Fruit fly (Drosophila melanogaster) whole organism, embryonic: ENCODE data around the gene Desat2.

Source experiments
- Awh ChIP-seq: fragments of 200-800 bp; sonication (Bioruptor generic); IDR thresholded peaks from 2 replicates; pipeline ENCODE4, ENCODE4 v1.3.6; 2022; ENCODE audit warnings: missing biosample characterization, missing genetic modification characterization
- Blimp-1 ChIP-seq: fragments of 200-800 bp; sonication (Bioruptor generic); optimal IDR thresholded peaks from 3 replicates; lab custom pipeline; 2018; ENCODE audit warnings: missing biosample characterization, missing genetic modification characterization, mild to moderate bottlenecking, moderate library complexity, missing genetic modification reagents
- CG10209 ChIP-seq: fragments of 200-800 bp; sonication (Bioruptor generic); optimal IDR thresholded peaks from 3 replicates; lab custom pipeline; 2017; ENCODE audit warnings: missing biosample characterization, mild to moderate bottlenecking, missing genetic modification characterization, missing genetic modification reagents
- CG11560 ChIP-seq: fragments of 200-800 bp; sonication (Bioruptor generic); IDR thresholded peaks from 3 replicates; pipeline ENCODE4 v1.3.6; 2022; ENCODE audit warnings: missing biosample characterization, missing genetic modification characterization
- CG12104 ChIP-seq: fragments of 200-800 bp; sonication (Bioruptor generic); optimal IDR thresholded peaks from 3 replicates; lab custom pipeline; 2016; ENCODE audit warnings: missing biosample characterization, missing genetic modification characterization
- CG12299 ChIP-seq: fragments of 200-800 bp; sonication (Bioruptor generic); optimal IDR thresholded peaks from 2 replicates; lab custom pipeline; 2018; ENCODE audit warnings: missing biosample characterization, mild to moderate bottlenecking, missing genetic modification characterization
- CG12769 ChIP-seq: fragments of 200-800 bp; sonication (Bioruptor generic); optimal IDR thresholded peaks from 2 replicates; lab custom pipeline; 2019; ENCODE audit warnings: missing biosample characterization, mild to moderate bottlenecking, missing genetic modification characterization, moderate library complexity
- CG13123 ChIP-seq: fragments of 200-800 bp; sonication (Bioruptor generic); optimal IDR thresholded peaks from 2 replicates; lab custom pipeline; 2016; ENCODE audit warnings: missing biosample characterization, missing genetic modification characterization
- CG13775 ChIP-seq: fragments of 200-800 bp; sonication (Bioruptor generic); optimal IDR thresholded peaks from 3 replicates; lab custom pipeline; 2017; ENCODE audit warnings: missing biosample characterization, mild to moderate bottlenecking, missing genetic modification characterization
- CG14860 ChIP-seq: fragments of 200-800 bp; sonication (Bioruptor generic); IDR thresholded peaks from 3 replicates; pipeline ENCODE4 v1.3.6; 2022; ENCODE audit warnings: missing biosample characterization, missing genetic modification characterization; ENCODE audit not compliant: partially characterized antibody
- CG1647 ChIP-seq: fragments of 200-800 bp; sonication (Bioruptor generic); optimal IDR thresholded peaks from 3 replicates; lab custom pipeline; 2016; ENCODE audit warnings: missing biosample characterization, missing genetic modification characterization
- CG2129 ChIP-seq: fragments of 200-800 bp; sonication (Bioruptor generic); IDR thresholded peaks from 2 replicates; pipeline ENCODE4 v1.3.6; 2022; ENCODE audit warnings: missing biosample characterization, missing genetic modification characterization; ENCODE audit not compliant: partially characterized antibody
- CG31224 ChIP-seq: fragments of 200-800 bp; sonication (Bioruptor generic); IDR thresholded peaks from 2 replicates; pipeline ENCODE4 v1.3.6; 2022; ENCODE audit warnings: missing biosample characterization, missing genetic modification characterization
- CG3407 ChIP-seq: fragments of 200-800 bp; sonication (Bioruptor generic); optimal IDR thresholded peaks from 2 replicates; lab custom pipeline; 2018; ENCODE audit warnings: missing biosample characterization, mild to moderate bottlenecking, missing genetic modification characterization
- CG4820 ChIP-seq: fragments of 200-800 bp; sonication (Bioruptor generic); optimal IDR thresholded peaks from 3 replicates; lab custom pipeline; 2016; ENCODE audit warnings: missing biosample characterization, missing genetic modification characterization
- CG6854 ChIP-seq: fragments of 200-800 bp; sonication (Bioruptor generic); optimal IDR thresholded peaks from 3 replicates; lab custom pipeline; 2017; ENCODE audit warnings: missing biosample characterization, mild to moderate bottlenecking, missing genetic modification characterization
- CG7271 ChIP-seq: fragments of 200-800 bp; sonication (Bioruptor generic); optimal IDR thresholded peaks from 2 replicates; lab custom pipeline; 2018; ENCODE audit warnings: missing biosample characterization, mild to moderate bottlenecking, missing genetic modification characterization, moderate library complexity
- CG7928 ChIP-seq: fragments of 200-800 bp; sonication (Bioruptor generic); optimal IDR thresholded peaks from 2 replicates; lab custom pipeline; 2017; ENCODE audit warnings: missing biosample characterization, mild to moderate bottlenecking, missing genetic modification characterization
- CG7987 ChIP-seq: fragments of 200-800 bp; sonication (Bioruptor generic); optimal IDR thresholded peaks from 2 replicates; lab custom pipeline; 2018; ENCODE audit warnings: missing biosample characterization, mild to moderate bottlenecking, missing genetic modification characterization, moderate library complexity
- CG8944 ChIP-seq: fragments of 200-800 bp; sonication (Bioruptor generic); optimal IDR thresholded peaks from 3 replicates; lab custom pipeline; 2016; ENCODE audit warnings: missing biosample characterization, missing genetic modification characterization
- Chrac-16 ChIP-seq: fragments of 200-800 bp; sonication (Bioruptor generic); optimal IDR thresholded peaks from 3 replicates; lab custom pipeline; 2016; ENCODE audit warnings: missing biosample characterization, missing genetic modification characterization
- ERR ChIP-seq: fragments of 200-800 bp; sonication (Bioruptor generic); optimal IDR thresholded peaks from 2 replicates; lab custom pipeline; 2016; ENCODE audit warnings: missing biosample characterization, missing genetic modification characterization
- Hmr ChIP-seq: fragments of 200-800 bp; sonication (Bioruptor generic); optimal IDR thresholded peaks from 3 replicates; lab custom pipeline; 2017; ENCODE audit warnings: mild to moderate bottlenecking, missing biosample characterization, missing genetic modification reagents, missing genetic modification characterization
- Hmx ChIP-seq: fragments of 200-800 bp; sonication (Bioruptor generic); optimal IDR thresholded peaks from 2 replicates; lab custom pipeline; 2016; ENCODE audit warnings: missing biosample characterization, missing genetic modification characterization
- Jarid2 ChIP-seq: fragments of 200-800 bp; sonication (Bioruptor generic); optimal IDR thresholded peaks from 3 replicates; lab custom pipeline; 2017; ENCODE audit warnings: mild to moderate bottlenecking, missing biosample characterization, missing genetic modification reagents, missing genetic modification characterization
- Max ChIP-seq: fragments of 200-800 bp; sonication (Bioruptor generic); optimal IDR thresholded peaks from 2 replicates; lab custom pipeline; 2016; ENCODE audit warnings: missing biosample characterization, mild to moderate bottlenecking, missing genetic modification characterization
- Myb ChIP-seq: fragments of 200-800 bp; sonication (Bioruptor generic); optimal IDR thresholded peaks from 2 replicates; lab custom pipeline; 2016; ENCODE audit warnings: missing biosample characterization, missing genetic modification characterization
- Neu2 ChIP-seq: fragments of 200-800 bp; sonication (Bioruptor generic); optimal IDR thresholded peaks from 3 replicates; lab custom pipeline; 2016; ENCODE audit warnings: missing biosample characterization, missing genetic modification characterization, borderline replicate concordance
- Oli ChIP-seq: fragments of 200-800 bp; sonication (Bioruptor generic); optimal IDR thresholded peaks from 2 replicates; lab custom pipeline; 2018; ENCODE audit warnings: missing biosample characterization, mild to moderate bottlenecking, missing genetic modification characterization, moderate library complexity
- Rx ChIP-seq: fragments of 200-800 bp; sonication (Bioruptor generic); IDR thresholded peaks from 2 replicates; pipeline ENCODE4 v1.3.6; 2022; ENCODE audit warnings: missing biosample characterization, missing genetic modification characterization
- TFAM ChIP-seq: fragments of 200-800 bp; sonication (Bioruptor generic); optimal IDR thresholded peaks from 2 replicates; lab custom pipeline; 2017; ENCODE audit warnings: missing biosample characterization, missing genetic modification characterization, inconsistent platforms
- ash1 ChIP-seq: fragments of 200-800 bp; sonication (Bioruptor generic); optimal IDR thresholded peaks from 2 replicates; lab custom pipeline; 2018; ENCODE audit warnings: missing biosample characterization, mild to moderate bottlenecking, missing genetic modification characterization
- bowl ChIP-seq: fragments of 200-800 bp; sonication (Bioruptor generic); IDR thresholded peaks from 2 replicates; pipeline ENCODE4 v1.3.6; 2022; ENCODE audit warnings: missing biosample characterization, missing genetic modification characterization
- bsh ChIP-seq, 2 experiments: fragments of 200-800 bp; sonication (Bioruptor generic); optimal IDR thresholded peaks; 2 replicates each; lab custom pipeline; 2017 to 2018; ENCODE audit warnings: mild to moderate bottlenecking in 2 of 2, missing biosample characterization in 2 of 2, missing genetic modification characterization in 2 of 2, moderate library complexity in 1 of 2
- cato ChIP-seq: fragments of 200-800 bp; sonication (Bioruptor generic); optimal IDR thresholded peaks from 2 replicates; lab custom pipeline; 2016; ENCODE audit warnings: missing biosample characterization, missing genetic modification characterization, borderline replicate concordance
- chinmo ChIP-seq: fragments of 200-800 bp; sonication (Bioruptor generic); IDR thresholded peaks from 4 replicates; pipeline ENCODE4 v1.3.6; 2022; ENCODE audit warnings: missing biosample characterization, missing genetic modification characterization; ENCODE audit not compliant: partially characterized antibody
- ci ChIP-seq: fragments of 200-800 bp; sonication (Bioruptor generic); IDR thresholded peaks from 3 replicates; pipeline ENCODE4 v1.3.6; 2022; ENCODE audit warnings: missing biosample characterization, missing genetic modification characterization
- danr ChIP-seq: fragments of 200-800 bp; sonication (Bioruptor generic); IDR thresholded peaks from 2 replicates; pipeline ENCODE4 v1.3.6; 2022; ENCODE audit warnings: missing biosample characterization, missing genetic modification characterization
- eve ChIP-seq, 2 experiments: fragments of >200 bp; optimal IDR thresholded peaks; 2 replicates each; lab custom pipeline; 2017; ENCODE audit warnings: missing biosample characterization in 2 of 2, missing genetic modification characterization in 2 of 2
- gce ChIP-seq: fragments of 200-800 bp; sonication (Bioruptor generic); IDR thresholded peaks from 3 replicates; pipeline ENCODE4 v1.3.6; 2022; ENCODE audit warnings: missing biosample characterization, missing genetic modification characterization
- knrl ChIP-seq: fragments of 200-800 bp; sonication (Bioruptor generic); IDR thresholded peaks from 3 replicates; pipeline ENCODE4 v1.3.6; 2022; ENCODE audit warnings: missing biosample characterization, missing genetic modification characterization; ENCODE audit not compliant: partially characterized antibody
- lov ChIP-seq, 2 experiments: fragments of 200-800 bp in 1 of 2; fragments of >200 bp in 1 of 2; sonication (Bioruptor generic) in 1 of 2; IDR thresholded peaks in 1 of 2; optimal IDR thresholded peaks in 1 of 2; 2 replicates in 1 of 2; 3 replicates in 1 of 2; pipeline versions ENCODE4 v1.3.6 to Lab custom; 2017 to 2022; ENCODE audit warnings: missing biosample characterization in 1 of 2, missing genetic modification characterization in 1 of 2
- sc ChIP-seq, 3 experiments: fragments of >200 bp in 2 of 3; fragments of 200-800 bp in 1 of 3; sonication (Bioruptor generic) in 1 of 3; optimal IDR thresholded peaks; 2 replicates in 2 of 3; 3 replicates in 1 of 3; lab custom pipeline; 2017; ENCODE audit warnings: mild to moderate bottlenecking in 1 of 3, missing biosample characterization in 1 of 3, missing genetic modification characterization in 1 of 3, missing genetic modification reagents in 1 of 3
- sima ChIP-seq: fragments of 200-800 bp; sonication (Bioruptor generic); optimal IDR thresholded peaks from 2 replicates; lab custom pipeline; 2016; ENCODE audit warnings: missing biosample characterization, missing genetic modification characterization
- stwl ChIP-seq: fragments of 200-800 bp; sonication (Bioruptor generic); optimal IDR thresholded peaks from 3 replicates; lab custom pipeline; 2018; ENCODE audit warnings: missing biosample characterization, mild to moderate bottlenecking, missing genetic modification characterization, moderate library complexity
- vfl ChIP-seq: fragments of 200-800 bp; sonication (Bioruptor generic); optimal IDR thresholded peaks from 2 replicates; lab custom pipeline; 2016; ENCODE audit warnings: missing biosample characterization, missing genetic modification characterization
- vnd ChIP-seq: fragments of 200-800 bp; sonication (Bioruptor generic); IDR thresholded peaks from 3 replicates; pipeline ENCODE4 v1.3.6; 2022; ENCODE audit warnings: missing biosample characterization, missing genetic modification characterization; ENCODE audit not compliant: partially characterized antibody
- z ChIP-seq: fragments of 200-800 bp; sonication (Bioruptor generic); IDR thresholded peaks from 3 replicates; pipeline ENCODE4 v1.3.6; 2022; ENCODE audit warnings: missing biosample characterization, missing genetic modification characterization

Gene Desat2

DNA sequence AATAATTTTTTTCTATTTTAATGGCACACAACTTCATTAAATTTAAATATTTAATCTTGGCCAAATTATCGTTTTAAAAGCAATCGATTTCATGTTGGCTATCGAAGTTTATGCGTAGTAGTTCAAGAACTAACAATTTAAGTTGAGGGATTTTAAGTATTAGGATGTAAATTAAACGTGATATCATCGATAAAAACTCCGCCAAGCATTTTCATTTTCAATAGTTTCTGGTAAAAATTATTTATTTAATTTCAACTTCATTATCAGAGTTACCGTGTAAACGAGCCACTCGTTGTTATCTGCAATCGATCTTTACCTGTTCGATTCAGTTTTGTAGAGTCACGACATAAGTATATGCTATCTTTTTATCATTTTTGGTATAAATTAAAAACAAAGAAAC, 33.1 kb upstream of the Desat2 start (continued):
- TF ChIP-seq vfl (GFP tag; lab: Kevin White, UChicago) (peak; percentile 93), chinmo (GFP tag; lab: Robert Waterston, UW) (no peak), Jarid2 (GFP tag; lab: Kevin White, UChicago) (peak; percentile 79), CG3407 (peak; percentile 95), Awh (GFP tag; lab: Robert Waterston, UW) (peak; percentile 98), Hmr (GFP tag; lab: Kevin White, UChicago) (peak; percentile 97), gce (GFP tag; lab: Robert Waterston, UW) (peak; percentile 97), bowl (GFP tag; lab: Robert Waterston, UW) (peak; percentile 95), ash1 (GFP tag; lab: Kevin White, UChicago) (peak; percentile 85), ci (GFP tag; lab: Robert Waterston, UW) (peak; percentile 99), CG7987 (GFP tag; lab: Kevin White, UChicago) (peak; percentile 96), danr (GFP tag; lab: Robert Waterston, UW) (peak; percentile 87; the same call in 1 of the 2 replicates), CG12299 (tag; lab: Kevin White, UChicago) (peak; percentile 98), vnd (GFP tag; lab: Robert Waterston, UW) (no peak), CG14860 (no peak), sc (optimal IDR thresholded peaks at IDR 0.05; lab: Kevin White, UChicago) (no peak), sc (GFP tag; optimal IDR thresholded peaks at IDR 0.05; lab: Kevin White, UChicago) (peak; percentile 94), ERR (peak; percentile 92), Max (GFP tag; lab: Kevin White, UChicago) (peak; percentile 100), Oli (tag; lab: Kevin White, UChicago) (peak; percentile 97), TFAM (peak; percentile 94), CG10209 (GFP tag; lab: Kevin White, UChicago) (peak; percentile 97), CG11560 (peak; percentile 65; the same call in 2 of the 3 replicates), cato (peak; percentile 94), sima (GFP tag; lab: Kevin White, UChicago) (peak; percentile 91), Chrac-16 (GFP tag; lab: Kevin White, UChicago) (peak; percentile 94), CG6854 (GFP tag; lab: Kevin White, UChicago) (peak; percentile 98), CG13123 (GFP tag; lab: Kevin White, UChicago) (peak; percentile 84), CG7271 (tag; lab: Kevin White, UChicago) (peak; percentile 98), CG12104 (peak; percentile 98), stwl (tag; lab: Kevin White, UChicago) (peak; percentile 99), CG4820 (peak; percentile 100), Neu2 (GFP tag; lab: Kevin White, UChicago) (peak; percentile 86), Myb (peak; percentile 70), Rx (peak; percentile 94), lov (optimal IDR thresholded peaks at IDR 0.05; lab: Kevin White, UChicago) (no peak), lov (GFP tag; IDR thresholded peaks at IDR 0.05; lab: Robert Waterston, UW) (peak; percentile 98), CG13775 (GFP tag; lab: Kevin White, UChicago) (peak; percentile 96), Blimp-1 (GFP tag; lab: Kevin White, UChicago) (peak; percentile 97), CG2129 (GFP tag; lab: Robert Waterston, UW) (no peak), CG31224 (GFP tag; lab: Robert Waterston, UW) (peak; percentile 90), eve (GFP tag; optimal IDR thresholded peaks at IDR 0.05; lab: Kevin White, UChicago) (no peak), Hmx (GFP tag; lab: Kevin White, UChicago) (peak; percentile 87), CG12769 (tag; lab: Kevin White, UChicago) (peak; percentile 98), z (GFP tag; lab: Robert Waterston, UW) (peak; percentile 72; the same call in 1 of the 3 replicates), bsh (GFP tag; optimal IDR thresholded peaks at IDR 0.05; lab: Kevin White, UChicago) (peak; percentile 79 to 99), CG7928 (GFP tag; lab: Kevin White, UChicago) (peak; percentile 88), knrl (GFP tag; lab: Robert Waterston, UW) (0 out of 3 replicates have a peak, but pooled peaks have one; percentile 19), CG1647 (GFP tag; lab: Kevin White, UChicago) (peak; percentile 98), CG8944 (peak; percentile 87)
